Fruit fly (Drosophila melanogaster) whole organism, embryonic: ENCODE data around the gene RpS9.
A peak's percentile ranks its signal among the peaks of the same experiment; 100 is the strongest.

Source experiments
- ATbp ChIP-seq: fragments of 200-800 bp; sonication (Bioruptor generic); optimal IDR thresholded peaks from 2 replicates; lab custom pipeline; 2017; ENCODE audit warnings: missing biosample characterization, mild to moderate bottlenecking, missing genetic modification characterization, missing genetic modification reagents
- CG1024 ChIP-seq: fragments of 200-800 bp; sonication (Bioruptor generic); IDR thresholded peaks from 2 replicates; pipeline ENCODE4 v1.3.6; 2022; ENCODE audit warnings: missing biosample characterization, missing genetic modification characterization
- CG11504 ChIP-seq: fragments of 200-800 bp; sonication (Bioruptor generic); optimal IDR thresholded peaks from 3 replicates; lab custom pipeline; 2019; ENCODE audit warnings: missing biosample characterization, mild to moderate bottlenecking, missing genetic modification characterization, moderate library complexity
- CG12071 ChIP-seq: fragments of 200-800 bp; sonication (Bioruptor generic); optimal IDR thresholded peaks from 3 replicates; lab custom pipeline; 2018; ENCODE audit warnings: missing biosample characterization, mild to moderate bottlenecking, missing genetic modification characterization
- CG12104 ChIP-seq: fragments of 200-800 bp; sonication (Bioruptor generic); optimal IDR thresholded peaks from 3 replicates; lab custom pipeline; 2016; ENCODE audit warnings: missing biosample characterization, missing genetic modification characterization
- CG14667 ChIP-seq: fragments of 200-800 bp; sonication (Bioruptor generic); IDR thresholded peaks from 2 replicates; pipeline ENCODE4 v1.3.6; 2022; ENCODE audit warnings: missing biosample characterization, missing genetic modification characterization
- CG14860 ChIP-seq: fragments of 200-800 bp; sonication (Bioruptor generic); IDR thresholded peaks from 3 replicates; pipeline ENCODE4 v1.3.6; 2022; ENCODE audit warnings: missing biosample characterization, missing genetic modification characterization; ENCODE audit not compliant: partially characterized antibody
- CG14965 ChIP-seq: fragments of 200-800 bp; sonication (Bioruptor generic); optimal IDR thresholded peaks from 2 replicates; lab custom pipeline; 2016; ENCODE audit warnings: missing biosample characterization, missing genetic modification characterization, borderline replicate concordance
- CG15011 ChIP-seq: fragments of 200-800 bp; sonication (Bioruptor generic); optimal IDR thresholded peaks from 3 replicates; lab custom pipeline; 2018; ENCODE audit warnings: missing biosample characterization, mild to moderate bottlenecking, missing genetic modification characterization
- CG17568 ChIP-seq: fragments of 200-800 bp; sonication (Bioruptor generic); optimal IDR thresholded peaks from 2 replicates; lab custom pipeline; 2018; ENCODE audit warnings: missing biosample characterization, mild to moderate bottlenecking, missing genetic modification characterization, moderate library complexity
- CG18619 ChIP-seq: fragments of 200-800 bp; sonication (Bioruptor generic); optimal IDR thresholded peaks from 3 replicates; lab custom pipeline; 2017; ENCODE audit warnings: missing biosample characterization, mild to moderate bottlenecking, missing genetic modification characterization
- CG2120 ChIP-seq: fragments of 200-800 bp; sonication (Bioruptor generic); optimal IDR thresholded peaks from 3 replicates; lab custom pipeline; 2016; ENCODE audit warnings: missing biosample characterization, missing genetic modification characterization
- CG2678 ChIP-seq: fragments of 200-800 bp; sonication (Bioruptor generic); optimal IDR thresholded peaks from 3 replicates; lab custom pipeline; 2019; ENCODE audit warnings: missing biosample characterization, mild to moderate bottlenecking, missing genetic modification characterization, moderate library complexity
- CG30403 ChIP-seq: fragments of 200-800 bp; sonication (Bioruptor generic); optimal IDR thresholded peaks from 3 replicates; lab custom pipeline; 2016; ENCODE audit warnings: missing biosample characterization, missing genetic modification characterization
- CG31365 ChIP-seq: fragments of 200-800 bp; sonication (Bioruptor generic); optimal IDR thresholded peaks from 2 replicates; lab custom pipeline; 2018; ENCODE audit warnings: missing biosample characterization, mild to moderate bottlenecking, missing genetic modification characterization
- CG31441 ChIP-seq: fragments of 200-800 bp; sonication (Bioruptor generic); IDR thresholded peaks from 2 replicates; pipeline ENCODE4 v1.3.6; 2022; ENCODE audit warnings: missing biosample characterization, missing genetic modification characterization
- CG33213 ChIP-seq: fragments of 200-800 bp; sonication (Bioruptor generic); optimal IDR thresholded peaks from 3 replicates; lab custom pipeline; 2016; ENCODE audit warnings: missing biosample characterization, missing genetic modification characterization
- CG3995 ChIP-seq: fragments of 200-800 bp; sonication (Bioruptor generic); optimal IDR thresholded peaks from 3 replicates; lab custom pipeline; 2016; ENCODE audit warnings: missing biosample characterization, missing genetic modification characterization
- CG4360 ChIP-seq: fragments of 200-800 bp; sonication (Bioruptor generic); IDR thresholded peaks from 2 replicates; pipeline ENCODE4 v1.3.6; 2022; ENCODE audit warnings: missing biosample characterization, missing genetic modification characterization
- CG4404 ChIP-seq: fragments of 200-800 bp; sonication (Bioruptor generic); IDR thresholded peaks from 2 replicates; pipeline ENCODE4 v1.3.6; 2022; ENCODE audit warnings: missing biosample characterization, missing genetic modification characterization
- CG4424 ChIP-seq: fragments of 200-800 bp; sonication (Bioruptor generic); optimal IDR thresholded peaks from 3 replicates; lab custom pipeline; 2016; ENCODE audit warnings: missing biosample characterization, missing genetic modification characterization
- CG4707 ChIP-seq: fragments of 200-800 bp; sonication (Bioruptor generic); optimal IDR thresholded peaks from 2 replicates; lab custom pipeline; 2018; ENCODE audit warnings: missing biosample characterization, mild to moderate bottlenecking, missing genetic modification characterization, moderate library complexity
- CG6854 ChIP-seq: fragments of 200-800 bp; sonication (Bioruptor generic); optimal IDR thresholded peaks from 3 replicates; lab custom pipeline; 2017; ENCODE audit warnings: missing biosample characterization, mild to moderate bottlenecking, missing genetic modification characterization
- CG7786 ChIP-seq: fragments of 200-800 bp; sonication (Bioruptor generic); optimal IDR thresholded peaks from 2 replicates; lab custom pipeline; 2016; ENCODE audit warnings: missing biosample characterization, missing genetic modification characterization
- CG9437 ChIP-seq: fragments of 200-800 bp; sonication (Bioruptor generic); optimal IDR thresholded peaks from 2 replicates; lab custom pipeline; 2018; ENCODE audit warnings: missing biosample characterization, mild to moderate bottlenecking, missing genetic modification characterization
- CG9797 ChIP-seq: fragments of 200-800 bp; sonication (Bioruptor generic); optimal IDR thresholded peaks from 3 replicates; lab custom pipeline; 2018; ENCODE audit warnings: missing biosample characterization, mild to moderate bottlenecking, missing genetic modification characterization
- D19B ChIP-seq: fragments of 200-800 bp; sonication (Bioruptor generic); optimal IDR thresholded peaks from 2 replicates; lab custom pipeline; 2017; ENCODE audit warnings: missing biosample characterization, mild to moderate bottlenecking, missing genetic modification characterization
- Deaf1 ChIP-seq: fragments of 200-800 bp; optimal IDR thresholded peaks from 3 replicates; lab custom pipeline; 2019; ENCODE audit warnings: missing biosample characterization, mild to moderate bottlenecking, missing genetic modification characterization, moderate library complexity
- Gug ChIP-seq: fragments of 200-800 bp; sonication (Bioruptor generic); IDR thresholded peaks from 4 replicates; pipeline ENCODE4 v1.3.6; 2022; ENCODE audit warnings: missing biosample characterization, missing genetic modification characterization
- HmgD ChIP-seq: fragments of 200-800 bp; sonication (Bioruptor generic); optimal IDR thresholded peaks from 3 replicates; lab custom pipeline; 2016; ENCODE audit warnings: missing biosample characterization, missing genetic modification characterization
- Hr3 ChIP-seq: fragments of 200-800 bp; sonication (Bioruptor generic); optimal IDR thresholded peaks from 3 replicates; lab custom pipeline; 2016; ENCODE audit warnings: missing biosample characterization, missing genetic modification characterization
- MBD-R2 ChIP-seq: fragments of 200-800 bp; sonication (Bioruptor generic); IDR thresholded peaks from 2 replicates; pipeline ENCODE4 v1.3.6; 2022; ENCODE audit warnings: missing biosample characterization, missing genetic modification characterization
- Meics ChIP-seq: fragments of 200-800 bp; sonication (Bioruptor generic); optimal IDR thresholded peaks from 2 replicates; lab custom pipeline; 2017; ENCODE audit warnings: missing biosample characterization, mild to moderate bottlenecking, missing genetic modification characterization
- NC2β ChIP-seq: fragments of 200-800 bp; sonication (Bioruptor generic); optimal IDR thresholded peaks from 2 replicates; lab custom pipeline; 2016; ENCODE audit warnings: missing biosample characterization, missing genetic modification characterization
- PHDP ChIP-seq: fragments of 200-800 bp; sonication (Bioruptor generic); optimal IDR thresholded peaks from 3 replicates; lab custom pipeline; 2018; ENCODE audit warnings: missing biosample characterization, mild to moderate bottlenecking, missing genetic modification characterization, moderate library complexity
- Side ChIP-seq: fragments of 200-800 bp; sonication (Bioruptor generic); optimal IDR thresholded peaks from 2 replicates; lab custom pipeline; 2016; ENCODE audit warnings: missing biosample characterization, missing genetic modification characterization
- Sox102F ChIP-seq: fragments of 200-800 bp; sonication (Bioruptor generic); optimal IDR thresholded peaks from 2 replicates; lab custom pipeline; 2018; ENCODE audit warnings: missing biosample characterization, mild to moderate bottlenecking, missing genetic modification characterization, moderate library complexity
- Ssrp ChIP-seq: fragments of 200-800 bp; sonication (Bioruptor generic); optimal IDR thresholded peaks from 2 replicates; lab custom pipeline; 2018; ENCODE audit warnings: missing biosample characterization, mild to moderate bottlenecking, missing genetic modification characterization, moderate library complexity
- Vsx1 ChIP-seq: fragments of 200-800 bp; sonication (Bioruptor generic); optimal IDR thresholded peaks from 2 replicates; lab custom pipeline; 2017; ENCODE audit warnings: missing biosample characterization, mild to moderate bottlenecking, missing genetic modification characterization, missing genetic modification reagents
- Xbp1 ChIP-seq: fragments of 200-800 bp; sonication (Bioruptor generic); optimal IDR thresholded peaks from 3 replicates; lab custom pipeline; 2016; ENCODE audit warnings: missing biosample characterization, mild to moderate bottlenecking, missing genetic modification characterization
- br ChIP-seq: fragments of >200 bp; optimal IDR thresholded peaks from 2 replicates; lab custom pipeline; 2017
- bsh ChIP-seq, 2 experiments: fragments of 200-800 bp; sonication (Bioruptor generic); optimal IDR thresholded peaks; 2 replicates each; lab custom pipeline; 2017 to 2018; ENCODE audit warnings: mild to moderate bottlenecking in 2 of 2, missing biosample characterization in 2 of 2, missing genetic modification characterization in 2 of 2, moderate library complexity in 1 of 2
- dati ChIP-seq: fragments of 200-800 bp; sonication (Bioruptor generic); IDR thresholded peaks from 2 replicates; pipeline ENCODE4 v1.3.6; 2022; ENCODE audit warnings: missing biosample characterization, missing genetic modification characterization
- exex ChIP-seq: fragments of 200-800 bp; sonication (Bioruptor generic); optimal IDR thresholded peaks from 4 replicates; lab custom pipeline; 2018; ENCODE audit warnings: missing biosample characterization, mild to moderate bottlenecking, missing genetic modification characterization, moderate library complexity
- gro ChIP-seq: fragments of 200-800 bp; sonication (Bioruptor generic); optimal IDR thresholded peaks from 2 replicates; lab custom pipeline; 2016; ENCODE audit warnings: missing biosample characterization, missing genetic modification characterization
- lilli ChIP-seq: fragments of 200-800 bp; sonication (Bioruptor generic); optimal IDR thresholded peaks from 3 replicates; lab custom pipeline; 2016; ENCODE audit warnings: missing biosample characterization, missing genetic modification characterization
- mirr ChIP-seq: fragments of 200-800 bp; sonication (Bioruptor generic); optimal IDR thresholded peaks from 3 replicates; lab custom pipeline; 2018; ENCODE audit warnings: missing biosample characterization, mild to moderate bottlenecking, missing genetic modification characterization
- shn ChIP-seq: fragments of 200-800 bp; sonication (Bioruptor generic); optimal IDR thresholded peaks from 3 replicates; lab custom pipeline; 2016; ENCODE audit warnings: missing biosample characterization, missing genetic modification characterization
- slp2 ChIP-seq: fragments of 200-800 bp; sonication (Bioruptor generic); optimal IDR thresholded peaks from 2 replicates; lab custom pipeline; 2016; ENCODE audit warnings: missing biosample characterization, missing genetic modification characterization
- sug ChIP-seq: fragments of 200-800 bp; optimal IDR thresholded peaks from 2 replicates; lab custom pipeline; 2019; ENCODE audit warnings: missing biosample characterization, mild to moderate bottlenecking, missing genetic modification characterization, moderate library complexity
- tio ChIP-seq: fragments of 200-800 bp; sonication (Bioruptor generic); optimal IDR thresholded peaks from 2 replicates; lab custom pipeline; 2017; ENCODE audit warnings: missing biosample characterization, missing genetic modification characterization, inconsistent platforms

RpS9 gene

DNA sequence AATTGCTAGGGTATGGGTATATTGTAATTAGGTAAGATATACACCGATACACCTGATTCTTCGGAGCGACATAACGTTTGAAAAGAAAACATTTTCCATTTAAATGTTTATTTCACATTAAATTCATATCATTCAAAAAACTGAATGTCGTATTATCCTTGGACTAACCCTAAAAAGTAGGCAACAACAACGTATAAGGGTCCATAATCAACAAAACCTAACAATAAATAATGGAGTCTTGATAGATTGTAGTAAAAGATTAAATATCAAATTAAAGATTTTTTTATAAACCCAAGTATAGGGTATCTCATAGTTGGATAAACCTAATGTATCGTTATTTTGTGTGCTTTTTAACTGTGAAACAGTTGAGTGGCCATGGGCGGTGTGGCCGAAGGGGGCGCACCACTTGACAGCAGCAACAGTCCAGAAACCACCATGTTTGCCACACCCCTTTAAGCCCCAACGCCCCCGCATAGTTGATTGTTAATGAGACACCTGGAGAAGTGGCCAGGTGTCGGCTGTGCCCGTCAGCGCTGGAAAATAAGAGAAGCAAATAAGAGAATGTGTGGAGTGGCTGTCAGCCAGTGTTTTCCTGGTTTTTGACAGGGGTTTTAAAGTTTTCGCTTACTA is 43.0 kb downstream of the RpS9 start (continued):
- TF ChIP-seq HmgD (GFP tag; lab: Kevin White, UChicago) (no peak), ATbp (peak; percentile 7), CG15011 (GFP tag; lab: Kevin White, UChicago) (peak; percentile 14), CG4404 (GFP tag; lab: Robert Waterston, UW) (no peak), CG4424 (GFP tag; lab: Kevin White, UChicago) (peak; percentile 3), slp2 (no peak), CG31441 (GFP tag; lab: Robert Waterston, UW) (peak; percentile 63; the same call in 1 of the 2 replicates), shn (GFP tag; lab: Kevin White, UChicago) (peak; percentile 15), CG12071 (GFP tag; lab: Kevin White, UChicago) (no peak), CG33213 (no peak), gro (GFP tag; lab: Kevin White, UChicago) (no peak), dati (GFP tag; lab: Robert Waterston, UW) (no peak), CG4360 (GFP tag; lab: Robert Waterston, UW) (no peak), CG1024 (GFP tag; lab: Robert Waterston, UW) (no peak), Hr3 (peak; percentile 1), CG18619 (GFP tag; lab: Kevin White, UChicago) (peak; percentile 13), NC2β (GFP tag; lab: Kevin White, UChicago) (no peak), br (lab: Kevin White, UChicago) (no peak), Side (GFP tag; lab: Kevin White, UChicago) (no peak), sug (tag; lab: Kevin White, UChicago) (no peak), tio (GFP tag; lab: Kevin White, UChicago) (peak; percentile 40), CG9797 (GFP tag; lab: Kevin White, UChicago) (no peak), CG30403 (GFP tag; lab: Kevin White, UChicago) (peak; percentile 36), bsh (GFP tag; optimal IDR thresholded peaks at IDR 0.05; lab: Kevin White, UChicago) (peak in 1 of 2 experiments; percentile 32), CG6854 (GFP tag; lab: Kevin White, UChicago) (peak; percentile 45), CG14667 (no peak), CG9437 (peak; percentile 11), Gug (no peak), CG2678 (tag; lab: Kevin White, UChicago) (peak; percentile 73), CG4707 (no peak), CG3995 (GFP tag; lab: Kevin White, UChicago) (peak; percentile 2), Deaf1 (tag; lab: Kevin White, UChicago) (no peak), D19B (peak; percentile 76), Meics (GFP tag; lab: Kevin White, UChicago) (peak; percentile 62), Vsx1 (GFP tag; lab: Kevin White, UChicago) (peak; percentile 14), CG14965 (GFP tag; lab: Kevin White, UChicago) (no peak), Xbp1 (GFP tag; lab: Kevin White, UChicago) (peak; percentile 26), lilli (GFP tag; lab: Kevin White, UChicago) (peak; percentile 27), exex (tag; lab: Kevin White, UChicago) (no peak), mirr (GFP tag; lab: Kevin White, UChicago) (no peak), Sox102F (peak; percentile 50), CG14860 (GFP tag; lab: Robert Waterston, UW) (no peak), CG2120 (GFP tag; lab: Kevin White, UChicago) (peak; percentile 66), CG7786 (GFP tag; lab: Kevin White, UChicago) (peak; percentile 13), MBD-R2 (GFP tag; lab: Robert Waterston, UW) (no peak), PHDP (peak; percentile 30), Ssrp (tag; lab: Kevin White, UChicago) (peak; percentile 34), CG31365 (tag; lab: Kevin White, UChicago) (no peak), CG17568 (GFP tag; lab: Kevin White, UChicago) (no peak), CG12104 (GFP tag; lab: Kevin White, UChicago) (peak; percentile 41), CG11504 (tag; lab: Kevin White, UChicago) (peak; percentile 66)
